Worm (Caenorhabditis elegans) whole organism, late embryonic: ENCODE results near the gene srxa-6.

ENCODE experiments used
- C08G9.2 ChIP-seq: sonication (generic microtip); optimal IDR thresholded peaks from 2 replicates; lab custom pipeline; 2016; ENCODE audit warnings: mild to moderate bottlenecking, missing genetic modification characterization, moderate library complexity, missing compliant biosample characterization
- C38D4.7 ChIP-seq: fragments of 200-800 bp; sonication (Bioruptor generic); optimal IDR thresholded peaks from 2 replicates; lab custom pipeline; 2018; ENCODE audit warnings: mild to moderate bottlenecking, missing genetic modification characterization, moderate library complexity, missing compliant biosample characterization
- F13H6.1 ChIP-seq: sonication (generic microtip); optimal IDR thresholded peaks from 2 replicates; lab custom pipeline; 2016; ENCODE audit warnings: missing genetic modification characterization, missing compliant biosample characterization
- K09A11.1 ChIP-seq: sonication (generic microtip); optimal IDR thresholded peaks from 2 replicates; lab custom pipeline; 2017; ENCODE audit warnings: antibody characterized with exemption, mild to moderate bottlenecking, missing genetic modification characterization, missing compliant biosample characterization; ENCODE audit not compliant: insufficient read depth
- Y22D7AL.16 ChIP-seq: sonication (generic microtip); optimal IDR thresholded peaks from 2 replicates; lab custom pipeline; 2016; ENCODE audit warnings: missing genetic modification characterization, missing compliant biosample characterization
- ceh-18 ChIP-seq: sonication (generic microtip); optimal IDR thresholded peaks from 2 replicates; lab custom pipeline; 2016; ENCODE audit warnings: missing genetic modification characterization, missing compliant biosample characterization
- ceh-2 ChIP-seq: sonication (generic microtip); optimal IDR thresholded peaks from 2 replicates; lab custom pipeline; 2016; ENCODE audit warnings: missing genotype, missing genetic modification characterization, missing compliant biosample characterization
- ceh-22 ChIP-seq: sonication (generic microtip); optimal IDR thresholded peaks from 2 replicates; lab custom pipeline; 2017; ENCODE audit warnings: missing biosample characterization, missing genetic modification characterization
- ceh-24 ChIP-seq: sonication (generic microtip); optimal IDR thresholded peaks from 2 replicates; lab custom pipeline; 2016; ENCODE audit warnings: mild to moderate bottlenecking, missing genetic modification characterization, missing compliant biosample characterization
- ceh-30 ChIP-seq: fragments of 150-350 bp; optimal IDR thresholded peaks from 2 replicates; lab custom pipeline; 2014; ENCODE audit warnings: missing biosample characterization, missing genetic modification characterization
- ceh-34 ChIP-seq: sonication (generic microtip); optimal IDR thresholded peaks from 2 replicates; lab custom pipeline; 2016; ENCODE audit warnings: mild to moderate bottlenecking, missing genetic modification characterization, missing compliant biosample characterization
- che-1 ChIP-seq: sonication (generic microtip); optimal IDR thresholded peaks from 2 replicates; lab custom pipeline; 2016; ENCODE audit warnings: mild to moderate bottlenecking, missing genetic modification characterization, missing compliant biosample characterization
- dve-1 ChIP-seq: sonication (generic microtip); optimal IDR thresholded peaks from 2 replicates; lab custom pipeline; 2017; ENCODE audit warnings: antibody characterized with exemption, mild to moderate bottlenecking, missing genetic modification characterization, missing compliant biosample characterization
- elt-2 ChIP-seq: sonication (generic microtip); optimal IDR thresholded peaks from 2 replicates; lab custom pipeline; 2016; ENCODE audit warnings: missing genetic modification reagents, missing genetic modification characterization, missing compliant biosample characterization
- elt-4 ChIP-seq: sonication (generic microtip); optimal IDR thresholded peaks from 2 replicates; lab custom pipeline; 2016; ENCODE audit warnings: missing genetic modification characterization, missing compliant biosample characterization
- fax-1 ChIP-seq: sonication (generic microtip); optimal IDR thresholded peaks from 2 replicates; lab custom pipeline; 2016; ENCODE audit warnings: missing genotype, missing genetic modification characterization, missing compliant biosample characterization
- gmeb-2 ChIP-seq: sonication (generic microtip); optimal IDR thresholded peaks from 2 replicates; lab custom pipeline; 2016; ENCODE audit warnings: missing genetic modification characterization, inconsistent platforms, missing compliant biosample characterization
- hlh-13 ChIP-seq: fragments of 200-800 bp; sonication (Bioruptor generic); optimal IDR thresholded peaks from 2 replicates; lab custom pipeline; 2018; ENCODE audit warnings: mild to moderate bottlenecking, missing genetic modification characterization, missing compliant biosample characterization
- hlh-6 ChIP-seq: sonication (generic microtip); optimal IDR thresholded peaks from 2 replicates; lab custom pipeline; 2016; ENCODE audit warnings: missing genotype, missing genetic modification characterization, missing compliant biosample characterization
- hlh-8 ChIP-seq: sonication (generic microtip); optimal IDR thresholded peaks from 2 replicates; lab custom pipeline; 2016; ENCODE audit warnings: missing genotype, missing genetic modification characterization, missing compliant biosample characterization
- madf-2 ChIP-seq: sonication (generic microtip); optimal IDR thresholded peaks from 2 replicates; lab custom pipeline; 2017; ENCODE audit warnings: missing genetic modification characterization, missing compliant biosample characterization
- nhr-232 ChIP-seq: sonication (generic microtip); optimal IDR thresholded peaks from 2 replicates; lab custom pipeline; 2016; ENCODE audit warnings: missing genetic modification characterization, missing compliant biosample characterization
- odd-2 ChIP-seq: sonication (generic microtip); optimal IDR thresholded peaks from 2 replicates; lab custom pipeline; 2017; ENCODE audit warnings: antibody characterized with exemption, mild to moderate bottlenecking, missing genetic modification characterization, missing compliant biosample characterization
- pag-3 ChIP-seq: sonication (generic microtip); optimal IDR thresholded peaks from 2 replicates; lab custom pipeline; 2016; ENCODE audit warnings: missing compliant biosample characterization, missing genetic modification characterization, borderline replicate concordance
- pat-9 ChIP-seq: fragments of 200-800 bp; sonication (Bioruptor generic); optimal IDR thresholded peaks from 2 replicates; lab custom pipeline; 2018; ENCODE audit warnings: mild to moderate bottlenecking, missing genetic modification characterization, moderate library complexity, missing compliant biosample characterization
- pax-1 ChIP-seq: fragments of 150-350 bp; optimal IDR thresholded peaks from 2 replicates; lab custom pipeline; 2014; ENCODE audit warnings: missing biosample characterization, missing genetic modification characterization
- pqm-1 ChIP-seq: sonication (generic microtip); optimal IDR thresholded peaks from 2 replicates; lab custom pipeline; 2016; ENCODE audit warnings: missing genetic modification characterization, missing compliant biosample characterization
- pros-1 ChIP-seq: fragments of 150-350 bp; optimal IDR thresholded peaks from 2 replicates; lab custom pipeline; 2014; ENCODE audit warnings: missing biosample characterization, missing genetic modification reagents, missing genetic modification characterization
- rnt-1 ChIP-seq: sonication (generic microtip); optimal IDR thresholded peaks from 2 replicates; lab custom pipeline; 2016; ENCODE audit warnings: missing genetic modification characterization, missing compliant biosample characterization
- sdc-2 ChIP-seq: sonication (generic microtip); optimal IDR thresholded peaks from 2 replicates; lab custom pipeline; 2016; ENCODE audit warnings: missing genotype, missing genetic modification characterization, missing compliant biosample characterization
- sox-4 ChIP-seq: sonication (generic microtip); optimal IDR thresholded peaks from 2 replicates; lab custom pipeline; 2017; ENCODE audit warnings: mild to moderate bottlenecking, missing genetic modification characterization, inconsistent platforms, missing compliant biosample characterization
- syd-9 ChIP-seq: sonication (generic microtip); optimal IDR thresholded peaks from 2 replicates; lab custom pipeline; 2016; ENCODE audit warnings: mild to moderate bottlenecking, missing genetic modification characterization, moderate library complexity, missing compliant biosample characterization
- unc-42 ChIP-seq: sonication (generic microtip); optimal IDR thresholded peaks from 2 replicates; lab custom pipeline; 2016; ENCODE audit warnings: missing genotype, missing genetic modification characterization, missing compliant biosample characterization
- unc-55 ChIP-seq: sonication (generic microtip); optimal IDR thresholded peaks from 2 replicates; lab custom pipeline; 2017; ENCODE audit warnings: missing biosample characterization, missing genetic modification reagents, missing genetic modification characterization
- ztf-16 ChIP-seq: sonication (generic microtip); optimal IDR thresholded peaks from 2 replicates; lab custom pipeline; 2017; ENCODE audit warnings: missing genetic modification characterization, missing compliant biosample characterization

The srxa-6 gene

DNA sequence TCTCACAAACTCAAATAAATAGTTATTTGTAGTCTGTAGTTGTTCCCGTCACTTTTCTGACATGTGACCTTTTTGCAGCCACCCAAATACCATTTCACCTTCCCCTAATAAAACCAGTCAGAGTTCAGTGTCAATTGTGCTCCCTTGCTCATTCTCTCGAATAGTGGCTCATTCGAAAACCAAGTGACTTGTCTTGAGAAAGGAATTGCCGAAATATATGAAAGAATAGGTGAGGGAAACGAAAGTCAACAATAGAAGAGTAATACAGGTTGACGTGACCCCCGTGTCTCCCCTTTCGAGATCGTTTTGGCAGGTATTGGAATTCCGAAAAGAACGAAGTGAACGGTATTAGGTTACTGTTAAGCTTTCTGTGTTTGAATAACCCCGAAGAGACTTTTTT, 28.4 kb downstream of the srxa-6 start:
- TF ChIP-seq gmeb-2 = no peak
- TF ChIP-seq Y22D7AL.16 = no peak
- TF ChIP-seq odd-2 (tag; lab: Kevin White, UChicago) = no peak
- no peak for TF ChIP-seq K09A11.1
- no peak for TF ChIP-seq pax-1 (tag; lab: Kevin White, UChicago)
- TF ChIP-seq che-1 (tag; lab: Kevin White, UChicago) = no peak
- TF ChIP-seq pat-9 (tag; lab: Kevin White, UChicago) = no peak
- TF ChIP-seq ceh-2 = peak; percentile 11
- no peak for TF ChIP-seq pqm-1 (tag; lab: Kevin White, UChicago)
- no peak for TF ChIP-seq nhr-232 (tag; lab: Kevin White, UChicago)
- peak; percentile 64 for TF ChIP-seq ceh-34 (tag; lab: Kevin White, UChicago)
- no peak for TF ChIP-seq ceh-22 (tag; lab: Kevin White, UChicago)
- no peak for TF ChIP-seq dve-1
- TF ChIP-seq hlh-6 = no peak

DNA sequence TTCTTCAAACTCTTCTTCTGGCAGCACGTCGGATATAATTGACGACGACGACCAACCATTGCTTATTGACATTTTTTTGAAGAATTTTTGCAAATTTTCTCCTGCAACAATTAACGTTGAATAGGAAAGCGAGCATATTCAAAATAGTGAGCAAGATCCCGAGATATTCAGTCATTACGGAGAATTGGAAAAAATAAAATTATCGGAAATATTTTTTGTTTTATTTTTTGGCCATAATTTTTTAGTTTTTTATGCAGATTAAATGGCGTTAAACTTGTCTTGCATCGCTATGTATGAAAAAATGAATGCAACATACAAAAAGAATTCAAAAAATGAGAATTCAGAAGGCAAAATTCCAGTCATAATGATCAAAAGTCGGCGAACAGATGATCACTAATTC, 35.3 kb downstream of the srxa-6 start, which contains the start of gene elp-1:
TSS of gene elp-1 (minus strand) at position 101 of the 400 bp plus-strand sequence.
- TF ChIP-seq ceh-30 (tag; lab: Kevin White, UChicago) (no peak), sox-4 (tag; lab: Kevin White, UChicago) (no peak), hlh-6 (no peak), F13H6.1 (no peak), odd-2 (tag; lab: Kevin White, UChicago) (no peak)

DNA sequence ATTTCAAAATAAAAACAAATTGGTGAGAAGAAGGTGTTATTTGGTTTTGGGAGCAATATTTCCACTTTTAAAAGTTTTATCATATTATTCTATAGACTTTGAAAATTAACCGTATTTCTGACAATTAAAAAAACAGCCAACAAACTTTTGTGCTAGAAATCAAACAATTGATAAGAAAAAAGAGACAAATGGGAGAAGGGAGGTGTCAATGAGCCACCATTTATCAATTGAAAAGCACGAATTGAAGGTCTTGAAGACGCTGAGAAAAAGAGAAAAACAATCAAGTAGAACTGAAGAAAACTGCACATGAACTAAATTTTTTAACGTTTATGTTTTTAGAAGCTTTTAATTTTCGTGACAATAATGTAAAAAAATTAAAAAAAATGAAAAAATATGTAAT, 36.1 kb downstream of the srxa-6 start:
- no peak for TF ChIP-seq sdc-2 (tag; lab: Kevin White, UChicago)
- TF ChIP-seq madf-2 (tag; lab: Kevin White, UChicago) = no peak
- no peak for TF ChIP-seq C38D4.7 (GFP tag; lab: Kevin White, UChicago)
- TF ChIP-seq, all 69 proteins: peak for 0

DNA sequence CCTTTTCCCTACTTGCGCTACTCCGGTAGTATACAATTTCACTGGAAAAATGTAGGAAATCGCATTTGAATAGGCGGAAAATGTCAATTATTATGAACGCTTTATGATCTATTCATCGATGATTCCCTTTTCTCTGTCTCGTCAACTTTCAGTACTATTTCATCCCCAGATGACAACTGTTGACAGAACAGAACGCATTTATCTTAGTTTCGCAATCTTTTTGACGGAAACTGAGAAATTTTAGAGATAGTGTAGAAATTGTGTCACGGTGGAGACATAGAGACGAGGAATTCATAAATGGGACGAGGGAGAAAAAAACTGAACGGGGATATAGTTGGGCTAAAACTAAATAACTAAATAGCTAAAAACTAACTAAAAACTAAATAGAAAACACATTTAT, 36.9 kb downstream of the srxa-6 start:
- TF ChIP-seq ceh-18 (tag; lab: Kevin White, UChicago) (peak; percentile 7), unc-55 (peak; percentile 99), gmeb-2 (no peak), rnt-1 (tag; lab: Kevin White, UChicago) (peak; percentile 31), hlh-8 (tag; lab: Kevin White, UChicago) (no peak)

DNA sequence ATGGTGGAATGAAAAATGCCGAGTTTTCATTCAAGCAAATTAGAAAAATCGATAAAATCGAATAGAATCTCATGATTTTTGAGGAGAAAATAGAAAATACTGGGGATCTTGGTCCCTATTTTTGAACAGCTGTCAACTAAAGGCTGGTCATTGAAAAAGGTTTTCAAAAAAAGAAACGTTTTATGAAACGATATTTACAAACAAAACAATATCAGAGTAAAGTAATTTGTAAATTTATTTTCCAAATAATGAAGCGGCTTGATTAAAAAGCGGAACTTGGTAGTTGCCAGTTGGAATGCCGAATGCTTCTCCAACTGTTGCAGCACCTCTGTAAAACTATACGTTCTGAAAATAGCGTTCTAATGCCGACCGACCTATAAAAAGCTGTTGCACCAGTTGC, 38.9 kb downstream of the srxa-6 start, which contains the start of gene F38A6.5:
TSS of gene F38A6.5 (minus strand) at position 101 of the 400 bp plus-strand sequence.
- TF ChIP-seq fax-1 (tag; lab: Kevin White, UChicago) (no peak), ztf-16 (no peak), elt-4 (tag; lab: Kevin White, UChicago) (no peak), C38D4.7 (GFP tag; lab: Kevin White, UChicago) (no peak), sox-4 (tag; lab: Kevin White, UChicago) (no peak), pqm-1 (tag; lab: Kevin White, UChicago) (no peak), hlh-6 (no peak), elt-2 (no peak), C08G9.2 (tag; lab: Kevin White, UChicago) (no peak), pax-1 (tag; lab: Kevin White, UChicago) (no peak), F13H6.1 (no peak), nhr-232 (tag; lab: Kevin White, UChicago) (no peak), pag-3 (tag; lab: Kevin White, UChicago) (no peak), hlh-13 (GFP tag; lab: Kevin White, UChicago) (no peak), syd-9 (tag; lab: Kevin White, UChicago) (no peak), unc-42 (tag; lab: Kevin White, UChicago) (no peak), ceh-24 (no peak), pros-1 (tag; lab: Kevin White, UChicago) (no peak), che-1 (tag; lab: Kevin White, UChicago) (no peak)
- TF ChIP-seq, all 69 proteins: peak for 0
